Fruit fly (Drosophila melanogaster) whole organism, embryonic: ENCODE measurements around the gene sro.
A peak's percentile ranks its signal among the peaks of the same experiment; 100 is the strongest.

Experiments
- Atf3 ChIP-seq: fragments of 200-800 bp; sonication (Bioruptor generic); optimal IDR thresholded peaks from 3 replicates; lab custom pipeline; 2016; ENCODE audit warnings: missing biosample characterization, missing genetic modification characterization
- B-H2 ChIP-seq: fragments of 200-800 bp; sonication (Bioruptor generic); optimal IDR thresholded peaks from 2 replicates; lab custom pipeline; 2018; ENCODE audit warnings: missing biosample characterization, mild to moderate bottlenecking, missing genetic modification characterization
- C15 ChIP-seq: fragments of 200-800 bp; sonication (Bioruptor generic); IDR thresholded peaks from 3 replicates; pipeline ENCODE4 v1.3.6; 2022; ENCODE audit warnings: missing biosample characterization, missing genetic modification characterization
- CG10654 ChIP-seq: fragments of 200-800 bp; sonication (Bioruptor generic); optimal IDR thresholded peaks from 2 replicates; lab custom pipeline; 2016; ENCODE audit warnings: missing biosample characterization, missing genetic modification characterization
- CG10959 ChIP-seq: fragments of 200-800 bp; sonication (Bioruptor generic); IDR thresholded peaks from 2 replicates; pipeline ENCODE4 v1.3.6; 2022; ENCODE audit warnings: missing biosample characterization, missing genetic modification characterization
- CG11247 ChIP-seq: fragments of 200-800 bp; sonication (Bioruptor generic); IDR thresholded peaks from 2 replicates; pipeline ENCODE4 v1.3.6; 2022; ENCODE audit warnings: missing biosample characterization, missing genetic modification characterization
- CG1233 ChIP-seq: fragments of 200-800 bp; sonication (Bioruptor generic); optimal IDR thresholded peaks from 4 replicates; lab custom pipeline; 2018; ENCODE audit warnings: missing biosample characterization, mild to moderate bottlenecking, missing genetic modification characterization
- CG15269 ChIP-seq: fragments of 200-800 bp; sonication (Bioruptor generic); optimal IDR thresholded peaks from 2 replicates; lab custom pipeline; 2018; ENCODE audit warnings: missing biosample characterization, mild to moderate bottlenecking, missing genetic modification characterization, moderate library complexity
- CG16815 ChIP-seq: fragments of 200-800 bp; sonication (Bioruptor generic); optimal IDR thresholded peaks from 3 replicates; lab custom pipeline; 2017; ENCODE audit warnings: missing biosample characterization, mild to moderate bottlenecking, missing genetic modification characterization
- CG16863 ChIP-seq: fragments of 200-800 bp; sonication (Bioruptor generic); optimal IDR thresholded peaks from 3 replicates; lab custom pipeline; 2016; ENCODE audit warnings: missing biosample characterization, missing genetic modification characterization
- CG17829 ChIP-seq: fragments of 200-800 bp; optimal IDR thresholded peaks from 2 replicates; lab custom pipeline; 2019; ENCODE audit warnings: missing biosample characterization, mild to moderate bottlenecking, missing genetic modification characterization, moderate library complexity
- CG2889 ChIP-seq: fragments of 200-800 bp; sonication (Bioruptor generic); IDR thresholded peaks from 3 replicates; pipeline ENCODE4 v1.3.6; 2022; ENCODE audit warnings: missing biosample characterization, missing genetic modification characterization
- CG31224 ChIP-seq: fragments of 200-800 bp; sonication (Bioruptor generic); IDR thresholded peaks from 2 replicates; pipeline ENCODE4 v1.3.6; 2022; ENCODE audit warnings: missing biosample characterization, missing genetic modification characterization
- CG32532 ChIP-seq: fragments of 200-800 bp; sonication (Bioruptor generic); IDR thresholded peaks from 2 replicates; pipeline ENCODE4 v1.3.6; 2022; ENCODE audit warnings: missing biosample characterization, missing genetic modification characterization
- CG6791 ChIP-seq: fragments of 200-800 bp; sonication (Bioruptor generic); IDR thresholded peaks from 3 replicates; pipeline ENCODE4 v1.3.6; 2022; ENCODE audit warnings: missing biosample characterization, missing genetic modification characterization; ENCODE audit not compliant: partially characterized antibody
- CG7357 ChIP-seq: fragments of 200-800 bp; sonication (Bioruptor generic); IDR thresholded peaks from 3 replicates; pipeline ENCODE4 v1.3.6; 2022; ENCODE audit warnings: missing biosample characterization, missing genetic modification characterization
- CG7987 ChIP-seq: fragments of 200-800 bp; sonication (Bioruptor generic); optimal IDR thresholded peaks from 2 replicates; lab custom pipeline; 2018; ENCODE audit warnings: missing biosample characterization, mild to moderate bottlenecking, missing genetic modification characterization, moderate library complexity
- CG9215 ChIP-seq: fragments of 200-800 bp; sonication (Bioruptor generic); IDR thresholded peaks from 2 replicates; pipeline ENCODE4 v1.3.6; 2022; ENCODE audit warnings: missing biosample characterization, missing genetic modification characterization
- CHES-1-like ChIP-seq: fragments of 200-800 bp; sonication (Bioruptor generic); optimal IDR thresholded peaks from 2 replicates; lab custom pipeline; 2016; ENCODE audit warnings: missing biosample characterization, missing genetic modification characterization
- CrebB ChIP-seq: fragments of 200-800 bp; sonication (Bioruptor generic); optimal IDR thresholded peaks from 3 replicates; lab custom pipeline; 2018; ENCODE audit warnings: missing biosample characterization, mild to moderate bottlenecking, missing genetic modification characterization
- D19B ChIP-seq: fragments of 200-800 bp; sonication (Bioruptor generic); optimal IDR thresholded peaks from 2 replicates; lab custom pipeline; 2017; ENCODE audit warnings: missing biosample characterization, mild to moderate bottlenecking, missing genetic modification characterization
- Dbx ChIP-seq: fragments of 200-800 bp; sonication (Bioruptor generic); IDR thresholded peaks from 3 replicates; pipeline ENCODE4 v1.3.6; 2022; ENCODE audit warnings: missing biosample characterization, missing genetic modification characterization
- Doc2 ChIP-seq: fragments of 200-800 bp; sonication (Bioruptor generic); IDR thresholded peaks from 2 replicates; pipeline ENCODE4 v1.3.6; 2022; ENCODE audit warnings: missing biosample characterization, missing genetic modification characterization
- Fer3 ChIP-seq: fragments of 200-800 bp; sonication (Bioruptor generic); optimal IDR thresholded peaks from 2 replicates; lab custom pipeline; 2018; ENCODE audit warnings: missing biosample characterization, mild to moderate bottlenecking, missing genetic modification characterization, moderate library complexity
- GATAe ChIP-seq: fragments of 200-800 bp; sonication (Bioruptor generic); conservative IDR thresholded peaks from 2 replicates; pipeline ENCODE4 v1.3.6; 2022; ENCODE audit warnings: missing biosample characterization, missing genetic modification characterization
- HmgZ ChIP-seq: fragments of 200-800 bp; sonication (Bioruptor generic); optimal IDR thresholded peaks from 2 replicates; lab custom pipeline; 2018; ENCODE audit warnings: missing biosample characterization, mild to moderate bottlenecking, missing genetic modification characterization
- NFAT ChIP-seq: fragments of 200-800 bp; sonication (Bioruptor generic); IDR thresholded peaks from 2 replicates; pipeline ENCODE4 v1.3.6; 2022; ENCODE audit warnings: missing biosample characterization, missing genetic modification characterization
- Sox100B ChIP-seq: fragments of 200-800 bp; sonication (Bioruptor generic); optimal IDR thresholded peaks from 3 replicates; lab custom pipeline; 2018; ENCODE audit warnings: missing biosample characterization, mild to moderate bottlenecking, missing genetic modification characterization
- ab ChIP-seq: fragments of 200-800 bp; sonication (Bioruptor generic); optimal IDR thresholded peaks from 2 replicates; lab custom pipeline; 2016; ENCODE audit warnings: missing biosample characterization, missing genetic modification characterization
- abd-A ChIP-seq: fragments of 200-800 bp; sonication (Bioruptor generic); optimal IDR thresholded peaks from 3 replicates; lab custom pipeline; 2019; ENCODE audit warnings: missing biosample characterization, mild to moderate bottlenecking, missing genetic modification characterization, moderate library complexity
- crc ChIP-seq: fragments of 200-800 bp; sonication (Bioruptor generic); optimal IDR thresholded peaks from 2 replicates; lab custom pipeline; 2016; ENCODE audit warnings: missing biosample characterization, missing genetic modification characterization
- dm ChIP-seq: fragments of 200-800 bp; sonication (Bioruptor generic); optimal IDR thresholded peaks from 3 replicates; lab custom pipeline; 2016; ENCODE audit warnings: missing biosample characterization, missing genetic modification characterization
- ewg ChIP-seq: fragments of 200-800 bp; sonication (Bioruptor generic); optimal IDR thresholded peaks from 3 replicates; lab custom pipeline; 2017; ENCODE audit warnings: mild to moderate bottlenecking, missing biosample characterization, missing genetic modification reagents, missing genetic modification characterization
- fd3F ChIP-seq: fragments of 200-800 bp; sonication (Bioruptor generic); optimal IDR thresholded peaks from 2 replicates; lab custom pipeline; 2018; ENCODE audit warnings: missing biosample characterization, mild to moderate bottlenecking, missing genetic modification characterization, moderate library complexity
- gcm2 ChIP-seq: fragments of 200-800 bp; sonication (Bioruptor generic); optimal IDR thresholded peaks from 2 replicates; lab custom pipeline; 2016; ENCODE audit warnings: missing biosample characterization, missing genetic modification characterization
- h ChIP-seq: fragments of >200 bp; optimal IDR thresholded peaks from 2 replicates; lab custom pipeline; 2017
- jumu ChIP-seq: fragments of 200-800 bp; sonication (Bioruptor generic); optimal IDR thresholded peaks from 3 replicates; lab custom pipeline; 2016; ENCODE audit warnings: missing biosample characterization, missing genetic modification characterization
- mirr ChIP-seq: fragments of 200-800 bp; sonication (Bioruptor generic); optimal IDR thresholded peaks from 3 replicates; lab custom pipeline; 2018; ENCODE audit warnings: missing biosample characterization, mild to moderate bottlenecking, missing genetic modification characterization
- mld ChIP-seq: fragments of 200-800 bp; sonication (Bioruptor generic); IDR thresholded peaks from 3 replicates; pipeline ENCODE4 v1.3.6; 2022; ENCODE audit warnings: missing biosample characterization, missing genetic modification characterization; ENCODE audit not compliant: partially characterized antibody
- psq ChIP-seq: fragments of 200-800 bp; sonication (Bioruptor generic); optimal IDR thresholded peaks from 2 replicates; lab custom pipeline; 2017; ENCODE audit warnings: missing biosample characterization, missing genetic modification characterization
- run ChIP-seq: fragments of 200-800 bp; sonication (Bioruptor generic); optimal IDR thresholded peaks from 3 replicates; lab custom pipeline; 2018; ENCODE audit warnings: missing biosample characterization, mild to moderate bottlenecking, missing genetic modification characterization
- sima ChIP-seq: fragments of 200-800 bp; sonication (Bioruptor generic); optimal IDR thresholded peaks from 2 replicates; lab custom pipeline; 2016; ENCODE audit warnings: missing biosample characterization, missing genetic modification characterization
- sqz ChIP-seq: fragments of 200-800 bp; sonication (Bioruptor generic); optimal IDR thresholded peaks from 3 replicates; lab custom pipeline; 2018; ENCODE audit warnings: missing biosample characterization, mild to moderate bottlenecking, missing genetic modification characterization
- stc ChIP-seq: fragments of 200-800 bp; sonication (Bioruptor generic); IDR thresholded peaks from 2 replicates; pipeline ENCODE4 v1.3.6; 2022; ENCODE audit warnings: missing biosample characterization, missing genetic modification characterization
- sug ChIP-seq: fragments of 200-800 bp; optimal IDR thresholded peaks from 2 replicates; lab custom pipeline; 2019; ENCODE audit warnings: missing biosample characterization, mild to moderate bottlenecking, missing genetic modification characterization, moderate library complexity
- tio ChIP-seq: fragments of 200-800 bp; sonication (Bioruptor generic); optimal IDR thresholded peaks from 2 replicates; lab custom pipeline; 2017; ENCODE audit warnings: missing biosample characterization, missing genetic modification characterization, inconsistent platforms
- tup ChIP-seq: fragments of 200-800 bp; sonication (Bioruptor generic); optimal IDR thresholded peaks from 2 replicates; lab custom pipeline; 2016; ENCODE audit warnings: missing biosample characterization, mild to moderate bottlenecking, missing genetic modification characterization, moderate library complexity
- unc-4 ChIP-seq: fragments of 200-800 bp; sonication (Bioruptor generic); IDR thresholded peaks from 2 replicates; pipeline ENCODE4 v1.3.6; 2022; ENCODE audit warnings: missing biosample characterization, missing genetic modification characterization; ENCODE audit not compliant: partially characterized antibody
- vfl ChIP-seq: fragments of 200-800 bp; sonication (Bioruptor generic); optimal IDR thresholded peaks from 2 replicates; lab custom pipeline; 2016; ENCODE audit warnings: missing biosample characterization, missing genetic modification characterization
- z ChIP-seq: fragments of 200-800 bp; sonication (Bioruptor generic); IDR thresholded peaks from 3 replicates; pipeline ENCODE4 v1.3.6; 2022; ENCODE audit warnings: missing biosample characterization, missing genetic modification characterization

The sro gene

dm6 chr3R:29773833-29774324, 20.5 kb upstream of the sro start (continued):
- TF ChIP-seq NFAT (GFP tag; lab: Robert Waterston, UW) (no peak), Dbx (GFP tag; lab: Robert Waterston, UW) (peak; percentile 85), Atf3 (peak; percentile 42), Doc2 (GFP tag; lab: Robert Waterston, UW) (no peak), CG7987 (GFP tag; lab: Kevin White, UChicago) (peak; percentile 0), tup (GFP tag; lab: Kevin White, UChicago) (no peak), dm (peak; percentile 33), gcm2 (peak; percentile 33), D19B (peak; percentile 87), CG1233 (GFP tag; lab: Kevin White, UChicago) (peak; percentile 69), run (tag; lab: Kevin White, UChicago) (no peak), GATAe (peak; percentile 91), CG7357 (GFP tag; lab: Robert Waterston, UW) (peak; percentile 66; the same call in 2 of the 3 replicates), CG15269 (tag; lab: Kevin White, UChicago) (peak; percentile 81), sima (GFP tag; lab: Kevin White, UChicago) (no peak), unc-4 (GFP tag; lab: Robert Waterston, UW) (no peak), mirr (GFP tag; lab: Kevin White, UChicago) (peak; percentile 63), vfl (GFP tag; lab: Kevin White, UChicago) (peak; percentile 64), Sox100B (peak; percentile 72), CG16815 (peak; percentile 77), CG11247 (GFP tag; lab: Robert Waterston, UW) (no peak; the same call in 1 of the 2 replicates), C15 (GFP tag; lab: Robert Waterston, UW) (0 out of 3 replicates have a peak, but pooled peaks have one; percentile 18), ewg (GFP tag; lab: Kevin White, UChicago) (peak; percentile 33), CG10654 (GFP tag; lab: Kevin White, UChicago) (peak; percentile 38), CrebB (tag; lab: Kevin White, UChicago) (peak; percentile 70), HmgZ (tag; lab: Kevin White, UChicago) (peak; percentile 87), h (lab: Kevin White, UChicago) (no peak), Fer3 (tag; lab: Kevin White, UChicago) (peak; percentile 84), CG10959 (GFP tag; lab: Robert Waterston, UW) (peak; percentile 46), mld (no peak), CHES-1-like (GFP tag; lab: Kevin White, UChicago) (peak; percentile 77)

- no peak for TF ChIP-seq ab
- no peak for TF ChIP-seq CG16863 (GFP tag; lab: Kevin White, UChicago)
- TF ChIP-seq run (tag; lab: Kevin White, UChicago), result peak; percentile 24
- TF ChIP-seq z (GFP tag; lab: Robert Waterston, UW), result peak; percentile 98
- no peak for TF ChIP-seq tio (GFP tag; lab: Kevin White, UChicago)
- TF ChIP-seq B-H2 (GFP tag; lab: Kevin White, UChicago), result peak; percentile 23
- no peak for TF ChIP-seq CG17829 (tag; lab: Kevin White, UChicago)
- peak; percentile 66 for TF ChIP-seq psq
- peak; percentile 10; the same call in 1 of the 2 replicates for TF ChIP-seq stc (GFP tag; lab: Robert Waterston, UW)
- peak; percentile 76 for TF ChIP-seq abd-A
- no peak for TF ChIP-seq CG2889 (GFP tag; lab: Robert Waterston, UW)
- TF ChIP-seq CG9215 (GFP tag; lab: Robert Waterston, UW), result no peak
- TF ChIP-seq CG6791 (GFP tag; lab: Robert Waterston, UW), result peak; percentile 19; the same call in 1 of the 3 replicates
- peak; percentile 53; the same call in 1 of the 2 replicates for TF ChIP-seq CG32532
- TF ChIP-seq sqz (GFP tag; lab: Kevin White, UChicago), result peak; percentile 54
- no peak for TF ChIP-seq sug (tag; lab: Kevin White, UChicago)
- TF ChIP-seq CG31224 (GFP tag; lab: Robert Waterston, UW), result no peak
- TF ChIP-seq crc, result no peak
- TF ChIP-seq fd3F, result no peak
- TF ChIP-seq jumu (GFP tag; lab: Kevin White, UChicago), result no peak
These were observed 19.8 kb upstream of the sro start for dm6 chr3R:29774360-29775193.
